Fruit fly (Drosophila melanogaster) whole organism: Measurements from ENCODE around the gene Ir67a.

ENCODE experiments used
- Dll ChIP-seq: fragments of >200 bp; optimal IDR thresholded peaks from 2 replicates; lab custom pipeline; 2017
- pan ChIP-seq: fragments of >200 bp; optimal IDR thresholded peaks from 2 replicates; lab custom pipeline; 2017
- psq ChIP-seq: fragments of >200 bp; optimal IDR thresholded peaks from 2 replicates; lab custom pipeline; 2017
- usp ChIP-seq: fragments of >200 bp; optimal IDR thresholded peaks from 2 replicates; lab custom pipeline; 2017; ENCODE audit warnings: missing biosample characterization, missing genetic modification characterization, mixed read lengths

DNA sequence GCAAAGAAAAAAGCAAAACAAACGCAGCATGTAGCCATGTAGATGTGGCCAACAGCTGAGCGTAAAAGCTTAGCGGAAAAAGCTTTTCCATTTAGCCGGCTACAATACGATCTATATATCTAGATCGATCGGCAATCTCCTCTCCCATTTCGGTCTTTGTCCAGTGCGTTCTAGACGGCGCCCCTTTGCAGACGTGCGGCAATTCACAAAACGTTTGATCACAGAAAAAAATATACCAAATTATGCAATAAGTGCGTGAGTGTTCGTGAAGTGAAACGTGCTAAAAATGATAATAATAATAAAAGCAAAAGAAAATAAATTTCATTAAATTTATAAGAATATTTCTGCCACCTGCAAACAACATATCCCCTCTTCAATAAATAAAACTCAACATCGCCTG is 39.6 kb upstream of the Ir67a start:
- TF ChIP-seq usp (GFP tag; lab: Kevin White, UChicago) (no peak), pan (no peak), psq (lab: Kevin White, UChicago) (no peak), Dll (lab: Kevin White, UChicago) (no peak)
